Fruit fly (Drosophila melanogaster): ENCODE measurements around the gene CG33272.

- TF ChIP-seq CG30020 (tag; optimal IDR thresholded peaks at IDR 0.05), result no peak
- no peak for TF ChIP-seq wor (GFP tag; IDR thresholded peaks at IDR 0.05)
- no peak for TF ChIP-seq CG17568 (GFP tag; optimal IDR thresholded peaks at IDR 0.05)
- no peak for TF ChIP-seq grn (GFP tag; optimal IDR thresholded peaks at IDR 0.05)
- no peak for TF ChIP-seq CG7556 (GFP tag; optimal IDR thresholded peaks at IDR 0.05)
Measured at dm6 chr3L:11536767-11537419, 26.5 kb upstream of the CG33272 start.
